Worm (Caenorhabditis elegans) whole organism, midembryonic: ENCODE data around the gene msa-1.

Experiments used
- tab-1 ChIP-seq: fragments of 200-800 bp; sonication (Bioruptor generic); IDR thresholded peaks from 2 replicates; pipeline ENCODE4 v1.3.6; 2022; ENCODE audit warnings: missing genetic modification characterization, missing compliant biosample characterization
- ztf-29 ChIP-seq: fragments of 200-800 bp; sonication (Bioruptor generic); IDR thresholded peaks from 2 replicates; pipeline ENCODE4 v1.3.6; 2022; ENCODE audit warnings: missing genetic modification reagents, missing genetic modification characterization, missing compliant biosample characterization

ce11 chrIV:9140172-9140805, 51.9 kb downstream of the msa-1 start:
- TF ChIP-seq ztf-29 (GFP tag; lab: Robert Waterston, UW) (no peak), tab-1 (GFP tag; lab: Robert Waterston, UW) (no peak)
